Fruit fly (Drosophila melanogaster): ENCODE results near the gene CG14683.

CG14683 gene

dm6 chr3R:10688835-10689234 lies 7.6 kb upstream of the CG14683 start (continued):
- TF ChIP-seq Hey (tag; optimal IDR thresholded peaks at IDR 0.05) (no peak), cwo (GFP tag; optimal IDR thresholded peaks at IDR 0.05) (peak; percentile 55), CG12299 (tag; optimal IDR thresholded peaks at IDR 0.05) (peak; percentile 19), CG8359 (GFP tag; optimal IDR thresholded peaks at IDR 0.05; ENCODE audit: borderline replicate concordance) (no peak), CG13624 (GFP tag; optimal IDR thresholded peaks at IDR 0.05) (no peak), sr (GFP tag; IDR thresholded peaks at IDR 0.05) (no peak), vfl (GFP tag; optimal IDR thresholded peaks at IDR 0.05) (no peak), sna (GFP tag; IDR thresholded peaks at IDR 0.05; ENCODE audit: partially characterized antibody) (no peak), CG10274 (GFP tag; optimal IDR thresholded peaks at IDR 0.05) (no peak), Drgx (GFP tag; IDR thresholded peaks at IDR 0.05) (peak; percentile 52), CG18262 (tag; optimal IDR thresholded peaks at IDR 0.05) (peak; percentile 38), gt (GFP tag; IDR thresholded peaks at IDR 0.05) (no peak), YL-1 (GFP tag; optimal IDR thresholded peaks at IDR 0.05) (no peak), CG31365 (tag; optimal IDR thresholded peaks at IDR 0.05) (no peak), croc (GFP tag; conservative IDR thresholded peaks at IDR 0.05) (peak; percentile 16; the same call in 1 of the 3 replicates), CG15514 (GFP tag; optimal IDR thresholded peaks at IDR 0.05) (peak; percentile 38), Pdp1 (GFP tag; optimal IDR thresholded peaks at IDR 0.05) (no peak), prd (optimal IDR thresholded peaks at IDR 0.05) (no peak), prd (GFP tag; IDR thresholded peaks at IDR 0.05) (peak; percentile 67; the same call in 2 of the 3 replicates), tx (GFP tag; optimal IDR thresholded peaks at IDR 0.05) (no peak), Six4 (GFP tag; optimal IDR thresholded peaks at IDR 0.05) (no peak), CG11560 (tag; IDR thresholded peaks at IDR 0.05) (no peak), CG6175 (GFP tag; IDR thresholded peaks at IDR 0.05) (no peak), Spps (tag; optimal IDR thresholded peaks at IDR 0.05) (no peak), CG30431 (GFP tag; optimal IDR thresholded peaks at IDR 0.05) (no peak), Nf-YC (tag; optimal IDR thresholded peaks at IDR 0.05) (no peak), pzg (GFP tag; optimal IDR thresholded peaks at IDR 0.05) (no peak), grau (tag; optimal IDR thresholded peaks at IDR 0.05) (peak; percentile 70), Atf6 (GFP tag; IDR thresholded peaks at IDR 0.05) (peak; percentile 75), Stat92E (GFP tag; optimal IDR thresholded peaks at IDR 0.05) (no peak), E2f1 (GFP tag; IDR thresholded peaks at IDR 0.05) (0 out of 2 replicates have a peak, but pooled peaks have one; percentile 28), CG34224 (GFP tag; IDR thresholded peaks at IDR 0.05; ENCODE audit: partially characterized antibody) (no peak), Dfd (GFP tag; optimal IDR thresholded peaks at IDR 0.05) (no peak), sc (optimal IDR thresholded peaks at IDR 0.05) (no peak), sc (GFP tag; optimal IDR thresholded peaks at IDR 0.05) (no peak), CG17385 (GFP tag; optimal IDR thresholded peaks at IDR 0.05) (peak; percentile 34), gfzf (GFP tag; optimal IDR thresholded peaks at IDR 0.05) (no peak), zen2 (GFP tag; IDR thresholded peaks at IDR 0.05; ENCODE audit: partially characterized antibody) (no peak), gsb (GFP tag; IDR thresholded peaks at IDR 0.05) (peak; percentile 45), sens-2 (GFP tag; IDR thresholded peaks at IDR 0.05) (no peak), CG32767 (GFP tag; IDR thresholded peaks at IDR 0.05) (no peak), fru (optimal IDR thresholded peaks at IDR 0.05) (no peak), CG10979 (tag; optimal IDR thresholded peaks at IDR 0.05) (peak; percentile 33), Lpt (GFP tag; optimal IDR thresholded peaks at IDR 0.05) (no peak), pita (GFP tag; optimal IDR thresholded peaks at IDR 0.05) (no peak), oc (tag; optimal IDR thresholded peaks at IDR 0.05) (no peak), row (GFP tag; IDR thresholded peaks at IDR 0.05) (peak; percentile 66), CG1832 (GFP tag; optimal IDR thresholded peaks at IDR 0.05) (no peak), CG12219 (GFP tag; optimal IDR thresholded peaks at IDR 0.05) (no peak), mld (GFP tag; IDR thresholded peaks at IDR 0.05; ENCODE audit: partially characterized antibody) (no peak), CG16813 (GFP tag; IDR thresholded peaks at IDR 0.05; ENCODE audit: partially characterized antibody) (no peak), CG1024 (GFP tag; IDR thresholded peaks at IDR 0.05) (no peak)

Measured in whole organism, embryonic.